Fruit fly (Drosophila melanogaster) whole organism, wandering third instar larva: ENCODE results near the gene CG13059.

ENCODE experiments used
- CG32264 ChIP-seq: fragments of 200-800 bp; sonication (Bioruptor generic); optimal IDR thresholded peaks from 2 replicates; lab custom pipeline; 2016; ENCODE audit warnings: missing biosample characterization, missing genetic modification characterization
- brk ChIP-seq: fragments of 200-800 bp; sonication (Bioruptor generic); optimal IDR thresholded peaks from 2 replicates; lab custom pipeline; 2016; ENCODE audit warnings: missing biosample characterization, mild to moderate bottlenecking, missing genetic modification characterization
- h ChIP-seq: fragments of 200-800 bp; sonication (Bioruptor generic); optimal IDR thresholded peaks from 3 replicates; lab custom pipeline; 2016; ENCODE audit warnings: missing biosample characterization, mild to moderate bottlenecking, missing genetic modification characterization

DNA sequence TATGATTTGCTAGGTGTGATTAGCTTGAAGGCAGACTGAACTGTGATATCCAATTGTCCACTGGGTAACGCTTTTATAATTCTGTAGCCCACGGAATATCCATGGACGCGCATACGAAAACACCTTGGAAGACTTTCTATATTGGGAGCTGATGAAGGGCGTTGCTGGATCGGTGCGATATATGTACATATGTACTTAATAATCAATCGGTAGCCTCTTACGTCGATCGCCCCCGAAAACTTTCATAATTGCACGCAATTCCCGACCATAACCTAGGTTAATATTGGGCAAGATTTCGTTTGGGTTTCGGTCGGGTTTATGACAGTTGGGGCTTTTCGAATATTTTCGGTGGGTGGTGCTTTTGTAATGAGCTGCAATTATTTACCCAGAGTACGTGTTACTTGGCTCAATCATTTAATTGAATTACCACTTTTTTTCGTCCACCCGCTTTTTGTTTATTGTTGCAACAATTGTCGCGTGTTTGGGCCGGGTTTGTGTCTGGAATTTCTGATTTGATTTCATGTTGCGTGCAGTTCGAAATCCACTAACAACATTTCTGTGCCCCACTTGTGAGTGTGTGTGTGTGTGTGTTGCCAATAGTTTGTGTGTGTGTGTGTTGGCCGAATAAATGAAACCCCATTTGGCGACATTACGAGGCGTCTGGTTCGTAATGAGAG lies 41.5 kb upstream of the CG13059 start, which contains the start of gene CG13049:
- no peak for TF ChIP-seq h (GFP tag; lab: Kevin White, UChicago)
- TF ChIP-seq CG32264 (GFP tag; lab: Kevin White, UChicago) = no peak
- TF ChIP-seq brk = no peak
